Fruit fly (Drosophila melanogaster) whole organism, wandering third instar larva: ENCODE results near the gene gNacalpha.

Experiments used
- Abd-B ChIP-seq: fragments of >200 bp; optimal IDR thresholded peaks from 2 replicates; lab custom pipeline; 2017; ENCODE audit warnings: missing biosample characterization, missing genetic modification characterization
- CG9705 ChIP-seq: fragments of 200-800 bp; sonication (Bioruptor generic); optimal IDR thresholded peaks from 2 replicates; lab custom pipeline; 2018; ENCODE audit warnings: missing biosample characterization, mild to moderate bottlenecking, missing genetic modification characterization
- CrebA ChIP-seq: fragments of 200-800 bp; sonication (Bioruptor generic); optimal IDR thresholded peaks from 2 replicates; lab custom pipeline; 2016; ENCODE audit warnings: missing biosample characterization, mild to moderate bottlenecking, missing genetic modification characterization, borderline replicate concordance
- Dfd ChIP-seq: fragments of >200 bp; optimal IDR thresholded peaks from 2 replicates; lab custom pipeline; 2017; ENCODE audit warnings: missing biosample characterization, missing genetic modification characterization
- Dif ChIP-seq: fragments of 200-275, 200-300 bp; sonication (Bioruptor generic); optimal IDR thresholded peaks from 2 replicates; lab custom pipeline; 2018; ENCODE audit warnings: missing biosample characterization, missing genetic modification characterization; ENCODE audit not compliant: partially characterized antibody
- GATAd ChIP-seq: sonication (Bioruptor generic); optimal IDR thresholded peaks from 2 replicates; lab custom pipeline; 2016; ENCODE audit warnings: missing biosample characterization, missing genetic modification characterization
- HLH106 ChIP-seq: fragments of 200-800 bp; optimal IDR thresholded peaks from 3 replicates; lab custom pipeline; 2019; ENCODE audit warnings: missing biosample characterization, mild to moderate bottlenecking, missing genetic modification characterization, moderate library complexity
- Hnf4 ChIP-seq: fragments of 200-800 bp; sonication (Bioruptor generic); optimal IDR thresholded peaks from 2 replicates; lab custom pipeline; 2016; ENCODE audit warnings: missing biosample characterization, mild to moderate bottlenecking, missing genetic modification characterization
- Hr78 ChIP-seq: fragments of >200 bp; optimal IDR thresholded peaks from 2 replicates; lab custom pipeline; 2017; ENCODE audit warnings: missing biosample characterization, missing genetic modification characterization
- Hr83 ChIP-seq: fragments of 200-300 bp; sonication (Bioruptor generic); optimal IDR thresholded peaks from 2 replicates; lab custom pipeline; 2016; ENCODE audit warnings: missing biosample characterization, mild to moderate bottlenecking, missing genetic modification characterization, moderate library complexity; ENCODE audit not compliant: poor library complexity, severe bottlenecking
- Jra ChIP-seq: sonication (Bioruptor generic); optimal IDR thresholded peaks from 2 replicates; lab custom pipeline; 2016; ENCODE audit warnings: missing biosample characterization, missing genetic modification characterization
- Mio ChIP-seq: sonication (Bioruptor generic); optimal IDR thresholded peaks from 2 replicates; lab custom pipeline; 2016; ENCODE audit warnings: missing biosample characterization, missing genetic modification characterization
- Myc ChIP-seq: fragments of >200 bp; optimal IDR thresholded peaks from 2 replicates; lab custom pipeline; 2017
- N ChIP-seq: fragments of >200 bp; optimal IDR thresholded peaks from 2 replicates; lab custom pipeline; 2018; ENCODE audit warnings: missing biosample characterization, missing external identifiers, missing genetic modification characterization
- OdsH ChIP-seq: fragments of 200-800 bp; sonication (Bioruptor generic); optimal IDR thresholded peaks from 2 replicates; lab custom pipeline; 2016; ENCODE audit warnings: missing biosample characterization, mild to moderate bottlenecking, missing genetic modification characterization
- Rel ChIP-seq, 2 experiments: fragments of 200-800 bp; sonication (Bioruptor generic) in 1 of 2; optimal IDR thresholded peaks; 2 replicates in 1 of 2; 3 replicates in 1 of 2; lab custom pipeline; 2016 to 2019; ENCODE audit warnings: mild to moderate bottlenecking in 2 of 2, missing biosample characterization in 2 of 2, missing genetic modification characterization in 2 of 2, moderate library complexity in 1 of 2
- Sp1 ChIP-seq: fragments of 200-800 bp; sonication (Bioruptor generic); optimal IDR thresholded peaks from 3 replicates; lab custom pipeline; 2019; ENCODE audit warnings: missing biosample characterization, mild to moderate bottlenecking, missing genetic modification characterization, moderate library complexity
- br ChIP-seq: fragments of 200-800 bp; sonication (Bioruptor generic); optimal IDR thresholded peaks from 2 replicates; lab custom pipeline; 2016; ENCODE audit warnings: missing biosample characterization, missing genetic modification characterization
- brk ChIP-seq: fragments of 200-800 bp; sonication (Bioruptor generic); optimal IDR thresholded peaks from 2 replicates; lab custom pipeline; 2016; ENCODE audit warnings: missing biosample characterization, mild to moderate bottlenecking, missing genetic modification characterization
- dl ChIP-seq, 2 experiments: fragments of 175-275, 200-275 bp in 1 of 2; fragments of 200-275 bp in 1 of 2; sonication (Bioruptor generic); optimal IDR thresholded peaks; lab custom pipeline; 2018; ENCODE audit warnings: mild to moderate bottlenecking in 2 of 2, missing biosample characterization in 2 of 2, missing genetic modification characterization in 2 of 2, moderate library complexity in 2 of 2; ENCODE audit not compliant: partially characterized antibody in 2 of 2, insufficient read depth in 1 of 2
- dmrt93B ChIP-seq: fragments of 200-800 bp; sonication (Bioruptor generic); optimal IDR thresholded peaks from 2 replicates; lab custom pipeline; 2018; ENCODE audit warnings: missing biosample characterization, mild to moderate bottlenecking, missing genetic modification characterization
- foxo ChIP-seq, 2 experiments: fragments of 200-800 bp; sonication (Bioruptor generic); optimal IDR thresholded peaks; 2 replicates in 1 of 2; 3 replicates in 1 of 2; lab custom pipeline; 2016 to 2017; ENCODE audit warnings: missing biosample characterization in 2 of 2, missing genetic modification characterization in 2 of 2
- fru ChIP-seq: fragments of 200-800 bp; sonication (Bioruptor generic); optimal IDR thresholded peaks from 3 replicates; lab custom pipeline; 2016; ENCODE audit warnings: missing biosample characterization, mild to moderate bottlenecking, missing genetic modification characterization
- h ChIP-seq: fragments of 200-800 bp; sonication (Bioruptor generic); optimal IDR thresholded peaks from 3 replicates; lab custom pipeline; 2016; ENCODE audit warnings: missing biosample characterization, mild to moderate bottlenecking, missing genetic modification characterization
- jim ChIP-seq: fragments of 175-275, 200-325 bp; sonication (Bioruptor generic); optimal IDR thresholded peaks from 2 replicates; lab custom pipeline; 2016; ENCODE audit warnings: missing biosample characterization, mild to moderate bottlenecking, missing genetic modification characterization
- lola ChIP-seq: fragments of >200 bp; optimal IDR thresholded peaks from 2 replicates; lab custom pipeline; 2017; ENCODE audit warnings: missing biosample characterization, missing genetic modification characterization
- pan ChIP-seq: fragments of >200 bp; optimal IDR thresholded peaks from 2 replicates; lab custom pipeline; 2017
- psq ChIP-seq: fragments of 200-800 bp; sonication (Bioruptor generic); optimal IDR thresholded peaks from 3 replicates; lab custom pipeline; 2017; ENCODE audit warnings: missing biosample characterization, mild to moderate bottlenecking, missing genetic modification characterization, moderate library complexity
- rgr ChIP-seq: fragments of 200-800 bp; sonication (Bioruptor generic); optimal IDR thresholded peaks from 3 replicates; lab custom pipeline; 2016; ENCODE audit warnings: missing biosample characterization, mild to moderate bottlenecking, missing genetic modification characterization
- sage ChIP-seq: fragments of 200-800 bp; sonication (Bioruptor generic); optimal IDR thresholded peaks from 2 replicates; lab custom pipeline; 2016; ENCODE audit warnings: missing biosample characterization, mild to moderate bottlenecking, missing genetic modification characterization
- sv ChIP-seq: fragments of 200-800 bp; sonication (Bioruptor generic); optimal IDR thresholded peaks from 3 replicates; lab custom pipeline; 2016; ENCODE audit warnings: missing biosample characterization, missing genetic modification characterization
- tai ChIP-seq: sonication (Bioruptor generic); optimal IDR thresholded peaks from 2 replicates; lab custom pipeline; 2016; ENCODE audit warnings: missing biosample characterization, missing genetic modification characterization
- usp ChIP-seq: fragments of >200 bp; optimal IDR thresholded peaks from 2 replicates; lab custom pipeline; 2017; ENCODE audit warnings: missing biosample characterization, missing genetic modification characterization
- woc ChIP-seq: sonication (Bioruptor generic); optimal IDR thresholded peaks from 2 replicates; lab custom pipeline; 2016; ENCODE audit warnings: missing biosample characterization, mild to moderate bottlenecking, missing genetic modification characterization

gNacalpha gene

dm6 chr2L:1047245-1047644 lies 10.2 kb downstream of the gNacalpha start:
- TF ChIP-seq Hnf4 (GFP tag; lab: Kevin White, UChicago) (no peak), jim (GFP tag; lab: Kevin White, UChicago) (no peak), lola (GFP tag; lab: Kevin White, UChicago) (no peak), br (GFP tag; lab: Kevin White, UChicago) (no peak), h (GFP tag; lab: Kevin White, UChicago) (no peak), woc (GFP tag; lab: Kevin White, UChicago) (no peak), foxo (GFP tag; optimal IDR thresholded peaks at IDR 0.05; lab: Kevin White, UChicago) (no peak), fru (no peak), Mio (GFP tag; lab: Kevin White, UChicago) (no peak), pan (lab: Kevin White, UChicago) (no peak), brk (no peak), CrebA (GFP tag; lab: Kevin White, UChicago) (no peak), CG9705 (GFP tag; lab: Kevin White, UChicago) (no peak)

- TF ChIP-seq Hr78 (GFP tag; lab: Kevin White, UChicago) (no peak), psq (GFP tag; lab: Kevin White, UChicago) (no peak), CrebA (GFP tag; lab: Kevin White, UChicago) (no peak), Rel (GFP tag; optimal IDR thresholded peaks at IDR 0.05; lab: Kevin White, UChicago) (no peak), Rel (tag; optimal IDR thresholded peaks at IDR 0.05; lab: Kevin White, UChicago) (no peak), br (GFP tag; lab: Kevin White, UChicago) (no peak), Abd-B (GFP tag; lab: Kevin White, UChicago) (no peak), dmrt93B (GFP tag; lab: Kevin White, UChicago) (no peak), Dfd (GFP tag; lab: Kevin White, UChicago) (no peak), sv (GFP tag; lab: Kevin White, UChicago) (no peak), dl (GFP tag; optimal IDR thresholded peaks at IDR 0.05; lab: Kevin White, UChicago; ENCODE audit: insufficient read depth in 1 of 2, partially characterized antibody in 2 of 2) (no peak), sage (GFP tag; lab: Kevin White, UChicago) (no peak), CG9705 (GFP tag; lab: Kevin White, UChicago) (no peak), Dif (GFP tag; lab: Kevin White, UChicago) (no peak)
Measured at dm6 chr2L:1047965-1048364, 10.9 kb downstream of the gNacalpha start, which contains the start of gene IA-2. Gene IA-2, minus strand, starts transcription at chr2L:1048053.

- TF ChIP-seq sv (GFP tag; lab: Kevin White, UChicago) = no peak
- peak in 1 of 2 experiments; percentile 13 for TF ChIP-seq foxo (GFP tag; optimal IDR thresholded peaks at IDR 0.05; lab: Kevin White, UChicago)
- no peak for TF ChIP-seq Sp1 (GFP tag; lab: Kevin White, UChicago)
Measured at dm6 chr2L:1048427-1048826, 11.4 kb downstream of the gNacalpha start.

dm6 chr2L:1048846-1049245 lies 11.8 kb downstream of the gNacalpha start:
- peak; percentile 11 for TF ChIP-seq Dif (GFP tag; lab: Kevin White, UChicago)
- no peak for TF ChIP-seq OdsH (GFP tag; lab: Kevin White, UChicago)
- TF ChIP-seq, all 38 proteins: peak for 1

- TF ChIP-seq dl (GFP tag; optimal IDR thresholded peaks at IDR 0.05; lab: Kevin White, UChicago; ENCODE audit: insufficient read depth in 1 of 2, partially characterized antibody in 2 of 2) (no peak), dmrt93B (GFP tag; lab: Kevin White, UChicago) (no peak), Mio (GFP tag; lab: Kevin White, UChicago) (no peak), Dif (GFP tag; lab: Kevin White, UChicago) (no peak), h (GFP tag; lab: Kevin White, UChicago) (no peak), N (GFP tag; lab: Kevin White, UChicago) (peak; percentile 73), CG9705 (GFP tag; lab: Kevin White, UChicago) (no peak), usp (GFP tag; lab: Kevin White, UChicago) (no peak), HLH106 (tag; lab: Kevin White, UChicago) (no peak), brk (no peak), lola (GFP tag; lab: Kevin White, UChicago) (peak; percentile 40), rgr (GFP tag; lab: Kevin White, UChicago) (no peak), sv (GFP tag; lab: Kevin White, UChicago) (no peak), CrebA (GFP tag; lab: Kevin White, UChicago) (no peak), woc (GFP tag; lab: Kevin White, UChicago) (no peak), Hr83 (GFP tag; lab: Kevin White, UChicago) (no peak), Hr78 (GFP tag; lab: Kevin White, UChicago) (no peak), tai (GFP tag; lab: Kevin White, UChicago) (no peak), Myc (lab: Kevin White, UChicago) (peak; percentile 70), Jra (GFP tag; lab: Kevin White, UChicago) (no peak), Dfd (GFP tag; lab: Kevin White, UChicago) (no peak), GATAd (no peak)
Measured at dm6 chr2L:1049361-1049760, 12.3 kb downstream of the gNacalpha start.
